Worm (Caenorhabditis elegans) whole organism, L4 larva: ENCODE data around the gene F46C5.6.

ENCODE experiments used
- F44E2.7 ChIP-seq: fragments of 200-800 bp; sonication (Bioruptor generic); IDR thresholded peaks from 2 replicates; pipeline ENCODE4 v2.1.2; 2022; ENCODE audit warnings: missing genetic modification characterization, missing compliant biosample characterization
- F49E8.2 ChIP-seq: sonication (generic microtip); optimal IDR thresholded peaks from 2 replicates; lab custom pipeline; 2016; ENCODE audit warnings: missing compliant biosample characterization, mild to moderate bottlenecking, missing genetic modification characterization, borderline replicate concordance
- T20F7.1 ChIP-seq: fragments of 200-800 bp; sonication (Bioruptor generic); optimal IDR thresholded peaks from 2 replicates; lab custom pipeline; 2018; ENCODE audit warnings: mild to moderate bottlenecking, missing genetic modification characterization, missing compliant biosample characterization
- Y105C5A.15 ChIP-seq: fragments of 200-800 bp; sonication (Bioruptor generic); IDR thresholded peaks from 2 replicates; pipeline ENCODE4 v1.3.6; 2022; ENCODE audit warnings: missing genetic modification characterization, missing compliant biosample characterization
- Y75B8A.6 ChIP-seq: fragments of 200-800 bp; sonication (Bioruptor generic); IDR thresholded peaks from 2 replicates; pipeline ENCODE4 v1.3.6; 2022; ENCODE audit warnings: missing genetic modification reagents, missing genetic modification characterization, missing compliant biosample characterization
- ZK337.2 ChIP-seq: fragments of 200-800 bp; sonication (Bioruptor generic); IDR thresholded peaks from 2 replicates; pipeline ENCODE4 v1.3.6; 2022; ENCODE audit warnings: missing genetic modification reagents, missing genetic modification characterization, missing compliant biosample characterization
- aha-1 ChIP-seq: fragments of 150-350 bp; peaks from one replicate; lab custom pipeline; 2014; ENCODE audit warnings: missing biosample characterization, missing genetic modification characterization
- ama-1 ChIP-seq: fragments of 150-350 bp; optimal IDR thresholded peaks from 2 replicates; lab custom pipeline; 2014; ENCODE audit warnings: inconsistent platforms, mixed read lengths
- arid-1 ChIP-seq: fragments of 200-800 bp; sonication (Bioruptor generic); conservative IDR thresholded peaks from 2 replicates; pipeline ENCODE4 v1.3.6; 2022; ENCODE audit warnings: missing genetic modification reagents, missing genetic modification characterization, missing compliant biosample characterization
- ceh-20 ChIP-seq: fragments of 200-800 bp; sonication (Bioruptor generic); IDR thresholded peaks from 2 replicates; pipeline ENCODE4 v1.3.6; 2022; ENCODE audit warnings: missing genetic modification reagents, missing genetic modification characterization, missing compliant biosample characterization
- ceh-32 ChIP-seq: sonication (generic microtip); optimal IDR thresholded peaks from 2 replicates; lab custom pipeline; 2016; ENCODE audit warnings: mild to moderate bottlenecking, missing genetic modification characterization, missing compliant biosample characterization; ENCODE audit not compliant: poor library complexity
- ceh-44 ChIP-seq: fragments of 200-800 bp; sonication (Bioruptor generic); IDR thresholded peaks from 2 replicates; pipeline ENCODE4 v1.3.6; 2022; ENCODE audit warnings: missing genetic modification reagents, missing genetic modification characterization, missing compliant biosample characterization
- ctbp-1 ChIP-seq: fragments of 200-800 bp; sonication (Bioruptor generic); IDR thresholded peaks from 2 replicates; pipeline ENCODE4 v1.3.6; 2022; ENCODE audit warnings: missing genetic modification reagents, missing genetic modification characterization, missing compliant biosample characterization
- dmd-6 ChIP-seq: fragments of 200-800 bp; sonication (Bioruptor generic); IDR thresholded peaks from 2 replicates; pipeline ENCODE4 v1.3.6; 2022; ENCODE audit warnings: missing genetic modification reagents, missing genetic modification characterization, missing compliant biosample characterization
- dmd-8 ChIP-seq: fragments of 200-800 bp; sonication (Bioruptor generic); IDR thresholded peaks from 2 replicates; pipeline ENCODE4 v1.3.6; 2022; ENCODE audit warnings: missing genetic modification characterization, missing compliant biosample characterization
- duxl-1 ChIP-seq: sonication (generic microtip); optimal IDR thresholded peaks from 2 replicates; lab custom pipeline; 2016; ENCODE audit warnings: mild to moderate bottlenecking, missing genetic modification characterization, moderate library complexity, missing compliant biosample characterization; ENCODE audit not compliant: poor library complexity
- dve-1 ChIP-seq: sonication (generic microtip); optimal IDR thresholded peaks from 2 replicates; lab custom pipeline; 2017; ENCODE audit warnings: antibody characterized with exemption, mild to moderate bottlenecking, missing genetic modification characterization, missing compliant biosample characterization; ENCODE audit not compliant: insufficient read depth
- egl-43 ChIP-seq: fragments of 200-800 bp; sonication (Bioruptor generic); IDR thresholded peaks from 2 replicates; pipeline ENCODE4 v1.3.6; 2022; ENCODE audit warnings: missing genetic modification reagents, missing genetic modification characterization, missing compliant biosample characterization
- fkh-10 ChIP-seq: fragments of 150-350 bp; optimal IDR thresholded peaks from 2 replicates; lab custom pipeline; 2014; ENCODE audit warnings: missing biosample characterization, missing genetic modification reagents, missing genetic modification characterization
- gei-8 ChIP-seq: fragments of 200-800 bp; sonication (Bioruptor generic); optimal IDR thresholded peaks from 2 replicates; lab custom pipeline; 2018; ENCODE audit warnings: mild to moderate bottlenecking, missing genetic modification characterization, missing compliant biosample characterization
- hif-1 ChIP-seq, 2 experiments: sonication (generic microtip); optimal IDR thresholded peaks; 2 replicates each; lab custom pipeline; 2016 to 2017; ENCODE audit warnings: missing compliant biosample characterization in 2 of 2, missing genetic modification characterization in 2 of 2, missing genetic modification reagents in 2 of 2, missing genotype in 2 of 2, mild to moderate bottlenecking in 1 of 2
- lin-1 ChIP-seq: fragments of 200-800 bp; sonication (Bioruptor generic); IDR thresholded peaks from 2 replicates; pipeline ENCODE4 v1.3.6; 2022; ENCODE audit warnings: missing genetic modification reagents, missing genetic modification characterization, missing compliant biosample characterization
- lin-29 ChIP-seq: fragments of 200-800 bp; sonication (Bioruptor generic); IDR thresholded peaks from 2 replicates; pipeline ENCODE4 v1.3.6; 2022; ENCODE audit warnings: missing genetic modification reagents, missing genetic modification characterization, missing compliant biosample characterization
- lin-39 ChIP-seq: fragments of 150-350 bp; optimal IDR thresholded peaks from 2 replicates; lab custom pipeline; 2014; ENCODE audit warnings: missing biosample characterization, missing genetic modification reagents, missing genetic modification characterization
- lir-3 ChIP-seq: sonication (generic microtip); optimal IDR thresholded peaks from 2 replicates; lab custom pipeline; 2016; ENCODE audit warnings: mild to moderate bottlenecking, missing genetic modification characterization, missing compliant biosample characterization
- lsy-2 ChIP-seq, 2 experiments: fragments of 150-350 bp in 1 of 2; sonication (generic microtip) in 1 of 2; optimal IDR thresholded peaks; 2 replicates each; lab custom pipeline; 2014 to 2017; ENCODE audit warnings: missing biosample characterization in 2 of 2, missing genetic modification characterization in 2 of 2
- madf-5 ChIP-seq, 2 experiments: fragments of 200-800 bp; sonication (Bioruptor generic); IDR thresholded peaks; 2 replicates each; pipeline ENCODE4 v1.3.6; 2022; ENCODE audit warnings: missing compliant biosample characterization in 2 of 2, missing genetic modification characterization in 2 of 2
- mdl-1 ChIP-seq, 2 experiments: fragments of 150-350 bp in 1 of 2; sonication (generic microtip) in 1 of 2; optimal IDR thresholded peaks; 2 replicates each; lab custom pipeline; 2014 to 2017; ENCODE audit warnings: missing biosample characterization in 2 of 2, missing genetic modification characterization in 2 of 2
- mdt-29 ChIP-seq: fragments of 200-800 bp; sonication (Bioruptor generic); IDR thresholded peaks from 2 replicates; pipeline ENCODE4 v1.3.6; 2022; ENCODE audit warnings: missing genetic modification reagents, missing genetic modification characterization, missing compliant biosample characterization
- mep-1 ChIP-seq: fragments of 150-350 bp; sonication (generic microtip); optimal IDR thresholded peaks from 3 replicates; lab custom pipeline; 2014; ENCODE audit warnings: missing biosample characterization, missing genetic modification characterization
- nhr-102 ChIP-seq: sonication (generic microtip); optimal IDR thresholded peaks from 2 replicates; lab custom pipeline; 2016; ENCODE audit warnings: mild to moderate bottlenecking, missing genetic modification characterization, moderate library complexity, missing compliant biosample characterization
- nhr-11 ChIP-seq: fragments of 150-350 bp; optimal IDR thresholded peaks from 2 replicates; lab custom pipeline; 2014; ENCODE audit warnings: missing biosample characterization, missing genetic modification characterization
- nhr-237 ChIP-seq: sonication (generic microtip); optimal IDR thresholded peaks from 2 replicates; lab custom pipeline; 2017; ENCODE audit warnings: missing biosample characterization, missing genetic modification characterization
- nhr-28 ChIP-seq: fragments of 150-350 bp; optimal IDR thresholded peaks from 2 replicates; lab custom pipeline; 2014; ENCODE audit warnings: missing biosample characterization, missing genetic modification characterization
- nhr-6 ChIP-seq: fragments of 150-350 bp; optimal IDR thresholded peaks from 2 replicates; lab custom pipeline; 2014; ENCODE audit warnings: missing biosample characterization, missing genetic modification characterization
- php-3 ChIP-seq: fragments of 200-800 bp; sonication (Bioruptor generic); IDR thresholded peaks from 2 replicates; pipeline ENCODE4 v1.3.6; 2022; ENCODE audit warnings: missing genetic modification reagents, missing genetic modification characterization, missing compliant biosample characterization
- rbr-2 ChIP-seq: sonication (generic microtip); optimal IDR thresholded peaks from 2 replicates; lab custom pipeline; 2016; ENCODE audit warnings: missing genotype, missing genetic modification characterization, missing compliant biosample characterization
- snpc-4 ChIP-seq: fragments of 150-350 bp; optimal IDR thresholded peaks from 2 replicates; lab custom pipeline; 2014; ENCODE audit warnings: missing biosample characterization, missing genetic modification characterization
- spr-1 ChIP-seq: sonication (generic microtip); optimal IDR thresholded peaks from 2 replicates; lab custom pipeline; 2016; ENCODE audit warnings: mild to moderate bottlenecking, missing genetic modification characterization, missing compliant biosample characterization
- spr-3 ChIP-seq: fragments of 200-800 bp; sonication (Bioruptor generic); optimal IDR thresholded peaks from 2 replicates; lab custom pipeline; 2018; ENCODE audit warnings: mild to moderate bottlenecking, missing genetic modification characterization, missing compliant biosample characterization
- zfp-3 ChIP-seq: fragments of 200-800 bp; sonication (Bioruptor generic); conservative IDR thresholded peaks from 2 replicates; pipeline ENCODE4 v1.3.6; 2022; ENCODE audit warnings: missing genetic modification reagents, missing genetic modification characterization, missing compliant biosample characterization
- zip-2 ChIP-seq: fragments of 150-350 bp; optimal IDR thresholded peaks from 2 replicates; lab custom pipeline; 2014; ENCODE audit warnings: missing biosample characterization, missing genetic modification characterization
- ztf-11 ChIP-seq: fragments of 150-350 bp; optimal IDR thresholded peaks from 2 replicates; lab custom pipeline; 2014; ENCODE audit warnings: missing biosample characterization, missing genetic modification characterization
- ztf-7 ChIP-seq: fragments of 150-350 bp; optimal IDR thresholded peaks from 2 replicates; lab custom pipeline; 2014; ENCODE audit warnings: missing biosample characterization, missing genetic modification characterization

The F46C5.6 gene

ce11 chrII:8818257-8818656 lies 26.1 kb downstream of the F46C5.6 start (continued):
- no peak for TF ChIP-seq egl-43
- no peak for TF ChIP-seq Y105C5A.15
- no peak for TF ChIP-seq dmd-8 (GFP tag; lab: Robert Waterston, UW)
- no peak for TF ChIP-seq ztf-11 (tag; lab: Kevin White, UChicago)
- TF ChIP-seq ama-1, result peak; percentile 4
- no peak for TF ChIP-seq ceh-32 (tag; lab: Kevin White, UChicago)
- TF ChIP-seq mdl-1 (tag; optimal IDR thresholded peaks at IDR 0.05; lab: Kevin White, UChicago), result peak in 1 of 2 experiments; percentile 78
- TF ChIP-seq F49E8.2, result no peak
- no peak for TF ChIP-seq lin-29 (GFP tag; lab: Robert Waterston, UW)
- no peak for TF ChIP-seq Y75B8A.6 (GFP tag; lab: Robert Waterston, UW)
- no peak for TF ChIP-seq ztf-7 (tag; lab: Kevin White, UChicago)
- TF ChIP-seq ceh-44, result no peak
- no peak for TF ChIP-seq nhr-6 (tag; lab: Kevin White, UChicago)
- no peak for TF ChIP-seq ZK337.2 (GFP tag; lab: Robert Waterston, UW)
- TF ChIP-seq dmd-6 (GFP tag; lab: Robert Waterston, UW), result peak; percentile 39
- no peak for TF ChIP-seq lin-39
- no peak for TF ChIP-seq ctbp-1 (GFP tag; lab: Robert Waterston, UW)
- TF ChIP-seq rbr-2 (tag; lab: Kevin White, UChicago), result no peak
- no peak for TF ChIP-seq zip-2
- TF ChIP-seq nhr-237, result no peak
- no peak for TF ChIP-seq php-3 (GFP tag; lab: Robert Waterston, UW)
- peak; percentile 25 for TF ChIP-seq gei-8
- TF ChIP-seq aha-1 (tag; lab: Kevin White, UChicago), result peak; percentile 92
- no peak for TF ChIP-seq spr-1 (tag; lab: Kevin White, UChicago)
- no peak for TF ChIP-seq spr-3 (GFP tag; lab: Kevin White, UChicago)
- peak; percentile 14 for TF ChIP-seq nhr-102
- no peak for TF ChIP-seq snpc-4
- TF ChIP-seq lin-1, result peak; percentile 39; the same call in 1 of the 2 replicates

DNA sequence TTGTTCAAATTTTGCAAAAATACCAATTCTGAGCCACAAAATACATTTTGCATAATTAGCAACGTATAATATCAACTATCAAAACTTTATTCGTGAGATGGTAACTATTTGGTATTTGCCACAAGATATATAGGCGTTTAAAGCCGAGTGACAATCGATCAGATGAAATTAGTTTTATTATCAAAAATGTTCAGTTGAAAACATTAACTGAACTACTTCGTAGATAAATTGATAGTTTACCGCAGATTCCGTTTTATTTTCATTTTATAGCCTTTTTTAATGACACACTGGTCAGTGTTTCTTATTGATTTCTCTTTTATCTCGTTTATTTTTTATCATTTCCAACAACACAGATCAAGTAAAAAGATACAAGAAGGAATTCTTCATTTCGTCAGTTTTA lies 27.1 kb downstream of the F46C5.6 start:
- TF ChIP-seq spr-3 (GFP tag; lab: Kevin White, UChicago) (no peak), F44E2.7 (GFP tag; lab: Robert Waterston, UW) (no peak), mep-1 (peak; percentile 52), fkh-10 (GFP tag; lab: Kevin White, UChicago) (no peak), lsy-2 (tag; optimal IDR thresholded peaks at IDR 0.05; lab: Kevin White, UChicago) (no peak), ceh-20 (0 out of 2 replicates have a peak, but pooled peaks have one; percentile 37), T20F7.1 (GFP tag; lab: Kevin White, UChicago) (peak; percentile 50), mdt-29 (peak; percentile 10; the same call in 1 of the 2 replicates), nhr-28 (peak; percentile 18), hif-1 (tag; optimal IDR thresholded peaks at IDR 0.05; lab: Kevin White, UChicago) (no peak), madf-5 (GFP tag; IDR thresholded peaks at IDR 0.05; lab: Robert Waterston, UW) (no peak), zfp-3 (peak; percentile 88), arid-1 (GFP tag; lab: Robert Waterston, UW) (0 out of 2 replicates have a peak, but pooled peaks have one; percentile 21), mdl-1 (tag; optimal IDR thresholded peaks at IDR 0.05; lab: Kevin White, UChicago) (no peak), ama-1 (no peak), nhr-11 (no peak), lir-3 (tag; lab: Kevin White, UChicago) (no peak), duxl-1 (tag; lab: Kevin White, UChicago) (peak; percentile 11), dve-1 (tag; lab: Kevin White, UChicago) (peak; percentile 16)
